Fruit fly (Drosophila melanogaster) whole organism, embryonic: Measurements from ENCODE around the gene CkIIbeta.
A peak's percentile ranks its signal among the peaks of the same experiment; 100 is the strongest.

ENCODE experiments used
- Asciz ChIP-seq: fragments of 200-800 bp; sonication (Bioruptor generic); optimal IDR thresholded peaks from 2 replicates; lab custom pipeline; 2017; ENCODE audit warnings: missing biosample characterization, mild to moderate bottlenecking, missing genetic modification characterization, missing genetic modification reagents
- CG10267 ChIP-seq: fragments of 200-800 bp; sonication (Bioruptor generic); optimal IDR thresholded peaks from 2 replicates; lab custom pipeline; 2018; ENCODE audit warnings: missing biosample characterization, mild to moderate bottlenecking, missing genetic modification characterization, moderate library complexity
- CG11560 ChIP-seq: fragments of 200-800 bp; sonication (Bioruptor generic); IDR thresholded peaks from 3 replicates; pipeline ENCODE4 v1.3.6; 2022; ENCODE audit warnings: missing biosample characterization, missing genetic modification characterization
- CG12299 ChIP-seq: fragments of 200-800 bp; sonication (Bioruptor generic); optimal IDR thresholded peaks from 2 replicates; lab custom pipeline; 2018; ENCODE audit warnings: missing biosample characterization, mild to moderate bottlenecking, missing genetic modification characterization
- CG12391 ChIP-seq: fragments of 200-800 bp; sonication (Bioruptor generic); optimal IDR thresholded peaks from 3 replicates; lab custom pipeline; 2018; ENCODE audit warnings: missing biosample characterization, mild to moderate bottlenecking, missing genetic modification characterization, moderate library complexity
- CG13424 ChIP-seq: fragments of 200-800 bp; sonication (Bioruptor generic); optimal IDR thresholded peaks from 2 replicates; lab custom pipeline; 2019; ENCODE audit warnings: missing biosample characterization, mild to moderate bottlenecking, missing genetic modification characterization, moderate library complexity
- CG15269 ChIP-seq: fragments of 200-800 bp; sonication (Bioruptor generic); optimal IDR thresholded peaks from 2 replicates; lab custom pipeline; 2018; ENCODE audit warnings: missing biosample characterization, mild to moderate bottlenecking, missing genetic modification characterization, moderate library complexity
- CG15601 ChIP-seq: fragments of 200-800 bp; sonication (Bioruptor generic); optimal IDR thresholded peaks from 3 replicates; lab custom pipeline; 2019; ENCODE audit warnings: missing biosample characterization, mild to moderate bottlenecking, missing genetic modification characterization, moderate library complexity
- CG1603 ChIP-seq: fragments of 200-800 bp; sonication (Bioruptor generic); optimal IDR thresholded peaks from 2 replicates; lab custom pipeline; 2019; ENCODE audit warnings: missing biosample characterization, mild to moderate bottlenecking, missing genetic modification characterization, moderate library complexity
- CG17361 ChIP-seq: fragments of 200-800 bp; sonication (Bioruptor generic); IDR thresholded peaks from 3 replicates; pipeline ENCODE4 v1.3.6; 2022; ENCODE audit warnings: missing biosample characterization, missing genetic modification characterization
- CG18262 ChIP-seq: fragments of 200-800 bp; optimal IDR thresholded peaks from 3 replicates; lab custom pipeline; 2019; ENCODE audit warnings: missing biosample characterization, mild to moderate bottlenecking, missing genetic modification characterization, moderate library complexity
- CG1832 ChIP-seq: fragments of 200-800 bp; sonication (Bioruptor generic); optimal IDR thresholded peaks from 2 replicates; lab custom pipeline; 2017; ENCODE audit warnings: missing biosample characterization, mild to moderate bottlenecking, missing genetic modification characterization, inconsistent platforms
- CG2120 ChIP-seq: fragments of 200-800 bp; sonication (Bioruptor generic); optimal IDR thresholded peaks from 3 replicates; lab custom pipeline; 2016; ENCODE audit warnings: missing biosample characterization, missing genetic modification characterization
- CG2712 ChIP-seq: fragments of 200-800 bp; optimal IDR thresholded peaks from 3 replicates; lab custom pipeline; 2019; ENCODE audit warnings: missing biosample characterization, mild to moderate bottlenecking, missing genetic modification characterization, moderate library complexity
- CG31441 ChIP-seq: fragments of 200-800 bp; sonication (Bioruptor generic); IDR thresholded peaks from 2 replicates; pipeline ENCODE4 v1.3.6; 2022; ENCODE audit warnings: missing biosample characterization, missing genetic modification characterization
- CG3838 ChIP-seq: fragments of 200-800 bp; sonication (Bioruptor generic); optimal IDR thresholded peaks from 3 replicates; lab custom pipeline; 2016; ENCODE audit warnings: missing biosample characterization, missing genetic modification characterization
- CG4424 ChIP-seq: fragments of 200-800 bp; sonication (Bioruptor generic); optimal IDR thresholded peaks from 3 replicates; lab custom pipeline; 2016; ENCODE audit warnings: missing biosample characterization, missing genetic modification characterization
- CG4730 ChIP-seq: fragments of 200-800 bp; sonication (Bioruptor generic); IDR thresholded peaks from 2 replicates; pipeline ENCODE4 v1.3.6; 2022; ENCODE audit warnings: missing biosample characterization, missing genetic modification characterization
- CG7271 ChIP-seq: fragments of 200-800 bp; sonication (Bioruptor generic); optimal IDR thresholded peaks from 2 replicates; lab custom pipeline; 2018; ENCODE audit warnings: missing biosample characterization, mild to moderate bottlenecking, missing genetic modification characterization, moderate library complexity
- CG7745 ChIP-seq: fragments of 200-800 bp; sonication (Bioruptor generic); optimal IDR thresholded peaks from 2 replicates; lab custom pipeline; 2018; ENCODE audit warnings: missing biosample characterization, mild to moderate bottlenecking, missing genetic modification characterization, moderate library complexity
- CG7963 ChIP-seq: fragments of 200-800 bp; sonication (Bioruptor generic); IDR thresholded peaks from 3 replicates; pipeline ENCODE4 v1.3.6; 2022; ENCODE audit warnings: missing biosample characterization, missing genetic modification characterization; ENCODE audit not compliant: partially characterized antibody
- CG8388 ChIP-seq: fragments of 200-800 bp; sonication (Bioruptor generic); optimal IDR thresholded peaks from 2 replicates; lab custom pipeline; 2019; ENCODE audit warnings: missing biosample characterization, mild to moderate bottlenecking, missing genetic modification characterization, moderate library complexity
- CoRest ChIP-seq: fragments of 200-800 bp; sonication (Bioruptor generic); optimal IDR thresholded peaks from 3 replicates; lab custom pipeline; 2018; ENCODE audit warnings: missing biosample characterization, mild to moderate bottlenecking, missing genetic modification characterization, moderate library complexity
- Drgx ChIP-seq: fragments of 200-800 bp; sonication (Bioruptor generic); IDR thresholded peaks from 2 replicates; pipeline ENCODE4 v1.3.6; 2022; ENCODE audit warnings: missing biosample characterization, missing genetic modification characterization
- Eip74EF ChIP-seq, 2 experiments: fragments of 200-800 bp in 1 of 2; fragments of >200 bp in 1 of 2; sonication (Bioruptor generic) in 1 of 2; optimal IDR thresholded peaks; 2 replicates each; lab custom pipeline; 2017 to 2019; ENCODE audit warnings: missing biosample characterization in 2 of 2, missing genetic modification characterization in 2 of 2, mild to moderate bottlenecking in 1 of 2, moderate library complexity in 1 of 2
- Elba2 ChIP-seq: fragments of 200-800 bp; sonication (Bioruptor generic); optimal IDR thresholded peaks from 3 replicates; lab custom pipeline; 2016; ENCODE audit warnings: missing biosample characterization, missing genetic modification characterization
- Hand ChIP-seq: fragments of 200-800 bp; sonication (Bioruptor generic); optimal IDR thresholded peaks from 2 replicates; lab custom pipeline; 2017; ENCODE audit warnings: mild to moderate bottlenecking, missing biosample characterization, missing genetic modification reagents, missing genetic modification characterization
- Hr51 ChIP-seq, 2 experiments: fragments of 200-800 bp; sonication (Bioruptor generic); optimal IDR thresholded peaks; 2 replicates in 1 of 2; 3 replicates in 1 of 2; lab custom pipeline; 2016 to 2018; ENCODE audit warnings: missing biosample characterization in 2 of 2, missing genetic modification characterization in 2 of 2, mild to moderate bottlenecking in 1 of 2, moderate library complexity in 1 of 2
- Jarid2 ChIP-seq: fragments of 200-800 bp; sonication (Bioruptor generic); optimal IDR thresholded peaks from 3 replicates; lab custom pipeline; 2017; ENCODE audit warnings: mild to moderate bottlenecking, missing biosample characterization, missing genetic modification reagents, missing genetic modification characterization
- Lhr ChIP-seq: fragments of 200-800 bp; sonication (Bioruptor generic); optimal IDR thresholded peaks from 3 replicates; lab custom pipeline; 2017; ENCODE audit warnings: mild to moderate bottlenecking, missing biosample characterization, missing genetic modification reagents, missing genetic modification characterization
- Lpt ChIP-seq: fragments of >200 bp; optimal IDR thresholded peaks from 2 replicates; lab custom pipeline; 2018; ENCODE audit warnings: missing biosample characterization, missing genetic modification characterization
- Pdp1 ChIP-seq, 2 experiments: fragments of 200-800 bp; sonication (Bioruptor generic); optimal IDR thresholded peaks; 3 replicates each; lab custom pipeline; 2016; ENCODE audit warnings: missing biosample characterization in 2 of 2, missing genetic modification characterization in 2 of 2, mild to moderate bottlenecking in 1 of 2, moderate library complexity in 1 of 2
- Sox102F ChIP-seq: fragments of 200-800 bp; sonication (Bioruptor generic); optimal IDR thresholded peaks from 2 replicates; lab custom pipeline; 2018; ENCODE audit warnings: missing biosample characterization, mild to moderate bottlenecking, missing genetic modification characterization, moderate library complexity
- Stat92E ChIP-seq, 3 experiments: fragments of >200 bp in 2 of 3; fragments of 200-800 bp in 1 of 3; sonication (Bioruptor generic) in 1 of 3; optimal IDR thresholded peaks; 2 replicates each; lab custom pipeline; 2017 to 2019; ENCODE audit warnings: missing biosample characterization in 3 of 3, missing genetic modification characterization in 3 of 3, mild to moderate bottlenecking in 1 of 3, moderate library complexity in 1 of 3
- da ChIP-seq: fragments of 200-800 bp; sonication (Bioruptor generic); optimal IDR thresholded peaks from 2 replicates; lab custom pipeline; 2016; ENCODE audit warnings: missing biosample characterization, missing genetic modification characterization
- dati ChIP-seq: fragments of 200-800 bp; sonication (Bioruptor generic); IDR thresholded peaks from 2 replicates; pipeline ENCODE4 v1.3.6; 2022; ENCODE audit warnings: missing biosample characterization, missing genetic modification characterization
- dmrt11E ChIP-seq: fragments of 200-800 bp; sonication (Bioruptor generic); optimal IDR thresholded peaks from 3 replicates; lab custom pipeline; 2018; ENCODE audit warnings: missing biosample characterization, mild to moderate bottlenecking, missing genetic modification characterization, moderate library complexity
- dmrt99B ChIP-seq: fragments of 200-800 bp; sonication (Bioruptor generic); optimal IDR thresholded peaks from 2 replicates; lab custom pipeline; 2018; ENCODE audit warnings: missing biosample characterization, mild to moderate bottlenecking, missing genetic modification characterization, moderate library complexity
- insv ChIP-seq, 2 experiments: fragments of 200-800 bp; sonication (Bioruptor generic); optimal IDR thresholded peaks; 3 replicates each; lab custom pipeline; 2016 to 2018; ENCODE audit warnings: missing biosample characterization in 2 of 2, missing genetic modification characterization in 2 of 2
- nerfin-1 ChIP-seq: fragments of 200-800 bp; sonication (Bioruptor generic); optimal IDR thresholded peaks from 3 replicates; lab custom pipeline; 2019; ENCODE audit warnings: missing biosample characterization, mild to moderate bottlenecking, missing genetic modification characterization, moderate library complexity
- nmo ChIP-seq: fragments of 200-800 bp; sonication (Bioruptor generic); optimal IDR thresholded peaks from 2 replicates; lab custom pipeline; 2018; ENCODE audit warnings: missing biosample characterization, mild to moderate bottlenecking, missing genetic modification characterization, moderate library complexity
- otp ChIP-seq: fragments of 200-800 bp; sonication (Bioruptor generic); IDR thresholded peaks from 3 replicates; pipeline ENCODE4, ENCODE4 v1.3.6; 2022; ENCODE audit warnings: missing biosample characterization, missing genetic modification characterization
- pros ChIP-seq: fragments of 200-800 bp; sonication (Bioruptor generic); optimal IDR thresholded peaks from 3 replicates; lab custom pipeline; 2019; ENCODE audit warnings: missing biosample characterization, mild to moderate bottlenecking, missing genetic modification characterization, moderate library complexity
- pzg ChIP-seq: fragments of 200-800 bp; sonication (Bioruptor generic); optimal IDR thresholded peaks from 3 replicates; lab custom pipeline; 2018; ENCODE audit warnings: missing biosample characterization, mild to moderate bottlenecking, missing genetic modification characterization, moderate library complexity
- slou ChIP-seq: fragments of 200-800 bp; sonication (Bioruptor generic); optimal IDR thresholded peaks from 3 replicates; lab custom pipeline; 2016; ENCODE audit warnings: missing biosample characterization, missing genetic modification characterization
- stc ChIP-seq: fragments of 200-800 bp; sonication (Bioruptor generic); IDR thresholded peaks from 2 replicates; pipeline ENCODE4 v1.3.6; 2022; ENCODE audit warnings: missing biosample characterization, missing genetic modification characterization
- tap ChIP-seq: fragments of 200-800 bp; optimal IDR thresholded peaks from 3 replicates; lab custom pipeline; 2019; ENCODE audit warnings: missing biosample characterization, mild to moderate bottlenecking, missing genetic modification characterization, moderate library complexity
- wor ChIP-seq: fragments of 200-800 bp; sonication (Bioruptor generic); IDR thresholded peaks from 2 replicates; pipeline ENCODE4 v1.3.6; 2022; ENCODE audit warnings: missing biosample characterization, missing genetic modification characterization

CkIIbeta gene

DNA sequence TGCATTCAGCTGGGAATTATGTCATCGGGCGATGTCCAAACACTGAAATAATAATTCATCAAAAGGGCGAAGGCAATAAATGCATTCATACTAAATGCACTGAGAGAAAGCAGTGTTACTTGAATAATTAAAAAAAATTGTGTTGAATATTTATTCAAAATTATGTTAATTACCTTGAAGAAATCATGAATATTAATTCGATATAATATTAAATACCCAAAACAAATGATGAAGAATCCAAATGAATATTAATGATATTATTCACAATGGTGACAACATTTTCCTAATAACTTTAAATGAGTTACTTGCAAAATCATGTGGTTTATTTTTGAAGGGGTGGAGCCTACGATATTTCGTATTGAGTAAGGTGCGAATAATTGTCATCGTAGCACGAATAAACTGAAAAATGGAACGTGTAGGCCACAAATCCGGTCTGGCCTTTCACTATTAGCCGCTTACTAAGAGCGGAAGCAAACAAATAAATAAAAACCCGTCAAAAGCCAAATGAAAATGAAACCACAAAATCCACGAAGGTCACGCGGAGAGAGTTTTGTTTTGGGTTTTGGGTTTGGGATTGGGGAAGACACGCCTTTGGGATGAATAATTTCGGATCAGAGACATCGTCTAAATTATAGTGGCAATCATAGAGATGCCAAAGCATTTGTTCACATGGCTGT is 49.5 kb downstream of the CkIIbeta start (continued):
- no peak for TF ChIP-seq dmrt11E
- TF ChIP-seq Lhr (GFP tag; lab: Kevin White, UChicago), result no peak
- peak; percentile 44 for TF ChIP-seq CG12391 (tag; lab: Kevin White, UChicago)
- peak; percentile 70 for TF ChIP-seq Sox102F
- 0 out of 2 replicates have a peak, but pooled peaks have one; percentile 20 for TF ChIP-seq wor (GFP tag; lab: Robert Waterston, UW)
- no peak for TF ChIP-seq Hand (GFP tag; lab: Kevin White, UChicago)
- TF ChIP-seq da (GFP tag; lab: Kevin White, UChicago), result no peak
- no peak for TF ChIP-seq insv (GFP tag; optimal IDR thresholded peaks at IDR 0.05; lab: Kevin White, UChicago)
- no peak for TF ChIP-seq CG11560
- TF ChIP-seq Hr51 (GFP tag; optimal IDR thresholded peaks at IDR 0.05; lab: Kevin White, UChicago), result peak in 1 of 2 experiments; percentile 75
- peak in 1 of 2 experiments; percentile 53 for TF ChIP-seq Eip74EF (GFP tag; optimal IDR thresholded peaks at IDR 0.05; lab: Kevin White, UChicago)
- TF ChIP-seq CG18262 (tag; lab: Kevin White, UChicago), result peak; percentile 53
- TF ChIP-seq CG1832, result no peak
- peak in 1 of 2 experiments; percentile 30 for TF ChIP-seq Pdp1 (GFP tag; optimal IDR thresholded peaks at IDR 0.05; lab: Kevin White, UChicago)
- peak; percentile 42 for TF ChIP-seq CG2712 (tag; lab: Kevin White, UChicago)
- TF ChIP-seq CG7271, result no peak
- TF ChIP-seq Asciz, result peak; percentile 48
- TF ChIP-seq pros (GFP tag; lab: Kevin White, UChicago), result no peak
- TF ChIP-seq Jarid2 (GFP tag; lab: Kevin White, UChicago), result no peak
- no peak for TF ChIP-seq pzg (GFP tag; lab: Kevin White, UChicago)
- peak; percentile 6 for TF ChIP-seq CG8388 (GFP tag; lab: Kevin White, UChicago)
- no peak for TF ChIP-seq CG7963
- peak; percentile 31 for TF ChIP-seq CG13424 (tag; lab: Kevin White, UChicago)
- peak; percentile 51; the same call in 1 of the 2 replicates for TF ChIP-seq stc
- TF ChIP-seq CG15601 (tag; lab: Kevin White, UChicago), result no peak
- no peak for TF ChIP-seq CG3838
- TF ChIP-seq CoRest, result peak; percentile 35
- peak; percentile 43 for TF ChIP-seq nmo (GFP tag; lab: Kevin White, UChicago)
- no peak for TF ChIP-seq Elba2 (GFP tag; lab: Kevin White, UChicago)
- no peak for TF ChIP-seq Stat92E (GFP tag; optimal IDR thresholded peaks at IDR 0.05; lab: Kevin White, UChicago)
- TF ChIP-seq nerfin-1, result peak; percentile 12
- peak; percentile 71 for TF ChIP-seq dmrt99B (tag; lab: Kevin White, UChicago)
- peak; percentile 2 for TF ChIP-seq CG4424
- no peak for TF ChIP-seq CG7745 (tag; lab: Kevin White, UChicago)
- TF ChIP-seq tap (tag; lab: Kevin White, UChicago), result peak; percentile 37
- TF ChIP-seq Drgx, result no peak
- TF ChIP-seq CG2120 (GFP tag; lab: Kevin White, UChicago), result no peak
- TF ChIP-seq CG10267 (tag; lab: Kevin White, UChicago), result peak; percentile 7
- TF ChIP-seq slou (GFP tag; lab: Kevin White, UChicago), result no peak
- no peak for TF ChIP-seq CG1603 (tag; lab: Kevin White, UChicago)
- no peak for TF ChIP-seq dati
- TF ChIP-seq CG17361 (GFP tag; lab: Robert Waterston, UW), result peak; percentile 58; the same call in 2 of the 3 replicates
- no peak for TF ChIP-seq otp (GFP tag; lab: Robert Waterston, UW)
- TF ChIP-seq Lpt (GFP tag; lab: Kevin White, UChicago), result no peak
- peak; percentile 69 for TF ChIP-seq CG31441
- TF ChIP-seq CG15269 (tag; lab: Kevin White, UChicago), result peak; percentile 13
- no peak for TF ChIP-seq CG12299 (tag; lab: Kevin White, UChicago)
- no peak for TF ChIP-seq CG4730 (GFP tag; lab: Robert Waterston, UW)
